ENCODE assay signal across 4 worm cellular contexts in the genomic region with DNA sequence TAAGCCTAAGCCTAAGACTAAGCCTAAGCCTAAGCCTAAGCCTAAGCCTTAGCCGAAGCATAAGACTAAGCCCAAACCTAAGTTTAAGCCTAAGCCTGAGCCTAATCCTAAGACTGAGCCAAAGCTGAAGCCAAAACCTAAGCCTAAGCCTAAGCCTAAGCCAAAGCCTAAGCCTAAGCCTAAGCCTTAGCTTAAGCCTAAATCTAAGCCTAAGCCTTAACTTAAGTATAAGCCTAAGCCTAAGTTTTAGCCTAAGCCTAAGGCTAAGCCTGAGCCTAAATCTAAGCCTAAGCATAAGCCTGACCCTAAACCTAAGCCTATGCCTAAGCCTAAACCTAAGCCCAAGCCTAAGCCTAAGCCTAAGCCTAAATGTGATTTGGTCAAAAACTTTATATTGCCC.
TF ChIP-seq lines count a peak whose summit lies in the region.

No protein-coding gene starts in this region.

TF ChIP-seq in whole organism, early embryonic, 17 proteins besides CTCF, POLR2A, EP300 and RAD21:
- TF ChIP-seq sea-1 (GFP tag; conservative IDR thresholded peaks at IDR 0.05; lab: Robert Waterston, UW) (no peak), hmbx-1 (tag; optimal IDR thresholded peaks at IDR 0.05; lab: Kevin White, UChicago) (no peak), tbx-37 (GFP tag; conservative IDR thresholded peaks at IDR 0.05; lab: Robert Waterston, UW) (no peak), ceh-36 (tag; optimal IDR thresholded peaks at IDR 0.05; lab: Kevin White, UChicago) (peak; percentile 89)

TF ChIP-seq in whole organism, late embryonic, 69 proteins besides CTCF, POLR2A, EP300 and RAD21:
- TF ChIP-seq sox-2 (GFP tag; IDR thresholded peaks at IDR 0.05; lab: Robert Waterston, UW) = no peak
- no peak for TF ChIP-seq madf-2 (tag; optimal IDR thresholded peaks at IDR 0.05; lab: Kevin White, UChicago)
- TF ChIP-seq pha-2 (tag; optimal IDR thresholded peaks at IDR 0.05; lab: Kevin White, UChicago) = no peak
- no peak for TF ChIP-seq hlh-8 (tag; optimal IDR thresholded peaks at IDR 0.05; lab: Kevin White, UChicago)
- peak; percentile 86 for TF ChIP-seq dve-1 (tag; optimal IDR thresholded peaks at IDR 0.05; lab: Kevin White, UChicago)
- no peak for TF ChIP-seq sox-4 (tag; optimal IDR thresholded peaks at IDR 0.05; lab: Kevin White, UChicago)

TF ChIP-seq in whole organism, midembryonic, 9 proteins besides CTCF, POLR2A, EP300 and RAD21:
- TF ChIP-seq ztf-29 (GFP tag; IDR thresholded peaks at IDR 0.05; lab: Robert Waterston, UW) = peak; percentile 66; the same call in 1 of the 2 replicates
- TF ChIP-seq flt-1 (GFP tag; IDR thresholded peaks at IDR 0.05; lab: Robert Waterston, UW) = no peak
- TF ChIP-seq tab-1 (GFP tag; IDR thresholded peaks at IDR 0.05; lab: Robert Waterston, UW) = no peak
TF ChIP-seq in whole organism, midembryonic: peak in this region for 1.

TF ChIP-seq in whole organism, mixed stage, embryonic, 35 proteins besides CTCF, POLR2A, EP300 and RAD21:
- TF ChIP-seq drap-1 (GFP tag; optimal IDR thresholded peaks at IDR 0.05; lab: Kevin White, UChicago) = no peak
- no peak for TF ChIP-seq hlh-1 (tag; optimal IDR thresholded peaks at IDR 0.05; lab: Kevin White, UChicago)
- peak; percentile 54 for TF ChIP-seq ham-2 (GFP tag; optimal IDR thresholded peaks at IDR 0.05; lab: Kevin White, UChicago)
